Worm (Caenorhabditis elegans): ENCODE results near the gene syd-1.

The syd-1 gene

DNA sequence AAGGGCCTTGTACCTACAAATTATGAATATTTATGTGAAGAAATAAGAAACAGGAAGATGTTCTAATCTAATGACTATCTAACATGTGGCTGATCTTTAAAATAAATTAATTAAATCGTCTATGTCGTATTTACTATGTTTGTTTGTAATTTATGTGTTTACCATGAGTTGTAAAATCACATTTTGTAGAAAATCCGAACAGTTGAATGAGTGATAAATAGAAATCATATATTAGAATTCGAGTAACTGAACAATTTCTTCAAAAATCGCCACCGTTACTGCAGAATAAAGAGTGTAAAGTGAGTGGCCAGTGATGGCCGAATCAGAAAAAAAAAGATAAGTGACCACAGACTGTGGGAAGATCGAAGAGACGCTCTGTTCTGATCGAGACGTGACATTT, 35.3 kb upstream of the syd-1 start:
- TF ChIP-seq ceh-83 (GFP tag; optimal IDR thresholded peaks at IDR 0.05) (no peak), mep-1 (tag; optimal IDR thresholded peaks at IDR 0.05) (no peak), nhr-28 (tag; optimal IDR thresholded peaks at IDR 0.05) (no peak), flh-1 (GFP tag; optimal IDR thresholded peaks at IDR 0.05) (no peak), ces-1 (GFP tag; optimal IDR thresholded peaks at IDR 0.05) (no peak), unc-62 (GFP tag; optimal IDR thresholded peaks at IDR 0.05) (no peak), zip-8 (tag; optimal IDR thresholded peaks at IDR 0.05) (no peak), unc-39 (tag; optimal IDR thresholded peaks at IDR 0.05) (no peak), mab-5 (tag; optimal IDR thresholded peaks at IDR 0.05) (no peak), snpc-4 (tag; optimal IDR thresholded peaks at IDR 0.05) (no peak), sptf-1 (tag; optimal IDR thresholded peaks at IDR 0.05) (no peak), nhr-2 (tag; optimal IDR thresholded peaks at IDR 0.05) (no peak), tbx-8 (GFP tag; optimal IDR thresholded peaks at IDR 0.05) (no peak), lsy-2 (tag; optimal IDR thresholded peaks at IDR 0.05) (no peak)

DNA sequence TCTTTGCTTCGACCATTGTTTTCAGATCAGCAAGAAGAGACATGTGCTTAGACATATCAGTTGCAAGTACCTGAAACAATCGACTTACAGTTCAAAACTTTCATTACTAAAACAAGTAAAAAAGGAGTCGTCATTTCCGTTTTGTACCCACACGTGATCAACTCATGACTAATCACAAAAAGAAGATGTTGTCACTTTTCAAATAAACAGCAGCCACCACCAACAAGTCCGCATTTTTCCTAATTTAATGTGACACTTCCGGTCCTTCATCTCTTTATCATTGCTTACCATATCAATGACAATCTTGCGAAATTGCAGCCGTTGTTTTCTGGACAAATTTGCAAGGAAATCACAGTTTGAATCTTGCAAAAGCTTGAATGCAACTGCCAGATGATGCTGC, 33.9 kb upstream of the syd-1 start:
- TF ChIP-seq cnd-1 (tag; optimal IDR thresholded peaks at IDR 0.05), result no peak
- TF ChIP-seq lin-32 (GFP tag; optimal IDR thresholded peaks at IDR 0.05), result no peak
- TF ChIP-seq snpc-4 (tag; optimal IDR thresholded peaks at IDR 0.05), result no peak
- no peak for TF ChIP-seq unc-62 (GFP tag; optimal IDR thresholded peaks at IDR 0.05)
- TF ChIP-seq nhr-2 (tag; optimal IDR thresholded peaks at IDR 0.05), result no peak
- TF ChIP-seq sem-2 (GFP tag; optimal IDR thresholded peaks at IDR 0.05), result no peak
- no peak for TF ChIP-seq blmp-1 (tag; optimal IDR thresholded peaks at IDR 0.05)
- no peak for TF ChIP-seq ham-2 (GFP tag; optimal IDR thresholded peaks at IDR 0.05)
- TF ChIP-seq zip-8 (tag; optimal IDR thresholded peaks at IDR 0.05), result no peak
- no peak for TF ChIP-seq drap-1 (GFP tag; optimal IDR thresholded peaks at IDR 0.05)
- TF ChIP-seq ceh-39 (tag; optimal IDR thresholded peaks at IDR 0.05), result no peak
- no peak for TF ChIP-seq elt-1 (tag; optimal IDR thresholded peaks at IDR 0.05; ENCODE audit: borderline replicate concordance, insufficient read depth)
- TF ChIP-seq lsy-2 (tag; optimal IDR thresholded peaks at IDR 0.05), result no peak
- TF ChIP-seq ces-1 (GFP tag; optimal IDR thresholded peaks at IDR 0.05), result no peak

DNA sequence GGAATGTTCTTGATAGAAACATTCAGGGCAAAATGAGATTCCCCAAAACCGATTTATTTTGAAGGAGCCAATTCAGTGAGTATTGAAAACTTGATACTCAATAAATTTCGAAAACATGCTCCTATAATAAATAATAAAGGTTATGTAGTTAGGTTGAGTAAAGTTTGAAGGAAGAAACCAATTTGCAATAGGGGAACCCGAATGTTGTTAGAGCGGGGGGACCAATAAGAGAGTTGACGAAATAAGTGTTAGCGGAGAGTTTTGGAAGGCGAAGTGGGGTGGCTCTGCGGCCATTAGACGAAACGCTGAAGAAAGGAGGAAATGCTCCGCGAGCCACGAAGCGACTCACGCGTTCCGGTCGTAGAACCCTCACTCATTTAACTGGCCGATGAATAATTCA, 30.3 kb upstream of the syd-1 start:
- no peak for TF ChIP-seq lin-32 (GFP tag; optimal IDR thresholded peaks at IDR 0.05)
- no peak for TF ChIP-seq nhr-237 (tag; optimal IDR thresholded peaks at IDR 0.05)
- peak; percentile 89 for TF ChIP-seq ces-1 (GFP tag; optimal IDR thresholded peaks at IDR 0.05)

DNA sequence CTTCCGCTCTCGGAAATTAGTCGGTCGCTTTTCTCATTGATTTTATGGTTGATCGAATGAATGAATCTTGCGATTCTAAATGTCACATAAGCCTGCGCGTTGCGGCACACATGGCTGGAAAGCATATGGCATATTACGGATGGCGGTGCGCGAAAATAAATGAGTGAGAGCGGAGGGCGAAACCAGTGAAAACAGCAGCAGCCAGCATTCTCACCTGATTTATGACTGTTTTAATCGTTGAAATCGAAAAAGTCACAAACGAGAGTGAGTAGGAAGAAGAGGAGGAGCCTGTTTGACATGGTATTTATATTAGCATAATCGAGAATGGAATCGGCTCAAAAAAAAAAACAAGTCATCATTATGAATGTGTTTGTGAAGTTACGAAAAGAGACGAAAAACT, 29.6 kb upstream of the syd-1 start:
- TF ChIP-seq ham-2 (GFP tag; optimal IDR thresholded peaks at IDR 0.05) (peak; percentile 33), mls-2 (tag; optimal IDR thresholded peaks at IDR 0.05) (peak; percentile 2), lin-32 (GFP tag; optimal IDR thresholded peaks at IDR 0.05) (peak; percentile 39), bed-3 (GFP tag; optimal IDR thresholded peaks at IDR 0.05) (no peak), ceh-39 (tag; optimal IDR thresholded peaks at IDR 0.05) (no peak), hlh-1 (tag; optimal IDR thresholded peaks at IDR 0.05) (peak; percentile 9)

DNA sequence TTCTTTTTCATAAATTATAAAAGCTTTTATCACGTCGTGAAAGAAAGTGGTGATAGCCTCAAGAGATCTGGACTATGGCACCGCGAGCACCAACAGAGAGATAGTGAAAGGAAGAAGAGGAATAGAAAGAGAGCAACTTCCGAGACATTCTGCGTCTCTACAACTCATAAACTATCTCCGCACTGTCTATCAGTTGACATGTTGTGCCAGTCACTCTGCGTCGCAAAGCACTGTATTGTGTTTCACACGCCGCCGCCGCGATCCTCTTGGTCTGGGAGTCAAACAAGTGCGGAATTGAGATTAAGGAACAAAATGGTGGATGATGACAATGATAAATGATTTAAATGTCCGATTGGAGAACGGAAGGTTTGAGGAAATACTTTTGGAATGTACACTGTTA, 28.8 kb upstream of the syd-1 start:
- TF ChIP-seq sem-2 (GFP tag; optimal IDR thresholded peaks at IDR 0.05), result no peak
- TF ChIP-seq pha-4 (tag; optimal IDR thresholded peaks at IDR 0.05), result peak; percentile 72
- no peak for TF ChIP-seq ceh-43 (GFP tag; optimal IDR thresholded peaks at IDR 0.05)
- peak; percentile 24 for TF ChIP-seq unc-62 (GFP tag; optimal IDR thresholded peaks at IDR 0.05)

DNA sequence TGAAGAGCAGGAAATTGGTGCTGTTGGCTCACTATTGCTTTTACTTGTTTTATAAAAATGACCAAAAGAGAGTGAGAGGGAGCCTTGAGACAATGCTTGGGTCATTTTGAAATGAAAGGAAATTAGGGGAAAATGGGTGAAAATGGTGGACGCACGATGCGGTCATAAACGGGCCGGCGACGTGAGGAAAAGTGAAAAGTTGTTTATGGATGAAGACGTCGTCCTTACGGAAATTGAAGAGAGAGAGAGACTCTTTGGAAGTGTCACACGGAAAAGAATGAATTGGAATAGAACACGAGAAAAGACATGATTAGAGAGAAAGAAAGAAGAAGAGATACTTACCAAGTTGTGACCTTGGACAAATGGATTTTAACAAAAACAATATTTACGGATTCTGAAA, 26.8 kb upstream of the syd-1 start:
- TF ChIP-seq nhr-2 (tag; optimal IDR thresholded peaks at IDR 0.05) (no peak), blmp-1 (tag; optimal IDR thresholded peaks at IDR 0.05) (peak; percentile 81)

DNA sequence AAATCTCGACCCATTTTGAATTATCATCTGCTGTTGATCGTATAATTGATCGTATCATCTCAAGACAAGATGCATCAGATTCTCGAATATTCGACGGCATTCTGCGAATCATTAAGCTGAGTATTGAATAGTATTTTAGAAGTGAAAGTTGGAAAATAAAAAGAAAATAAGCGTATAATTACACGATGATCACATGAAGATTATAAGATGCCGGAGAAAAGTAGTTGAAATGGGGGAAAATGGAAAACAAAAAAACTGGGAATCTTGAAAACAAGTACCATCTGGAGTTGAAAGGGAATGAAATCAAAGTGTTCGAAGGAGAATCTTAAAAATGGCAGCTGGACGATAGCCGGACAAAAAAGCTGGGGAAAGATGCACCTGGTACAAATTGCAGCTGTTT, 25.7 kb upstream of the syd-1 start, which contains the start of gene R07G3.8:
Gene R07G3.8, minus strand, starts transcription at position 101 of the 400 bp plus-strand sequence.
- TF ChIP-seq sem-2 (GFP tag; optimal IDR thresholded peaks at IDR 0.05) (no peak), flh-1 (GFP tag; optimal IDR thresholded peaks at IDR 0.05) (no peak), zip-8 (tag; optimal IDR thresholded peaks at IDR 0.05) (no peak), ceh-39 (tag; optimal IDR thresholded peaks at IDR 0.05) (no peak), nhr-28 (tag; optimal IDR thresholded peaks at IDR 0.05) (no peak), snpc-4 (tag; optimal IDR thresholded peaks at IDR 0.05) (no peak), hlh-1 (tag; optimal IDR thresholded peaks at IDR 0.05) (no peak), mep-1 (tag; optimal IDR thresholded peaks at IDR 0.05) (no peak), nhr-76 (tag; optimal IDR thresholded peaks at IDR 0.05) (no peak), nhr-237 (tag; optimal IDR thresholded peaks at IDR 0.05) (no peak), unc-62 (GFP tag; optimal IDR thresholded peaks at IDR 0.05) (no peak), bed-3 (GFP tag; optimal IDR thresholded peaks at IDR 0.05) (no peak), ztf-11 (tag; optimal IDR thresholded peaks at IDR 0.05) (no peak), M03D4.4 (tag; optimal IDR thresholded peaks at IDR 0.05) (no peak), unc-120 (tag; optimal IDR thresholded peaks at IDR 0.05; ENCODE audit: poor library complexity, severe bottlenecking) (no peak), lsy-2 (tag; optimal IDR thresholded peaks at IDR 0.05) (no peak)

All from whole organism, mixed stage, embryonic.